Worm (Caenorhabditis elegans) whole organism, L3 larva: ENCODE measurements around the gene pei-1.

Source experiments
- ceh-16 ChIP-seq: sonication (generic microtip); optimal IDR thresholded peaks from 2 replicates; lab custom pipeline; 2017; ENCODE audit warnings: missing biosample characterization, missing genetic modification characterization
- egl-27 ChIP-seq: sonication (generic microtip); optimal IDR thresholded peaks from 4 replicates; lab custom pipeline; 2017; ENCODE audit warnings: missing biosample characterization, missing genetic modification reagents, missing genetic modification characterization
- fkh-2 ChIP-seq: fragments of 150-350 bp; optimal IDR thresholded peaks from 2 replicates; lab custom pipeline; 2014; ENCODE audit warnings: missing biosample characterization, missing genetic modification reagents, missing genetic modification characterization
- fos-1 ChIP-seq: fragments of 150-350 bp; optimal IDR thresholded peaks from 2 replicates; lab custom pipeline; 2014; ENCODE audit warnings: missing biosample characterization, missing genetic modification characterization
- jun-1 ChIP-seq: fragments of 150-350 bp; optimal IDR thresholded peaks from 2 replicates; lab custom pipeline; 2014; ENCODE audit warnings: missing biosample characterization, missing genetic modification reagents, missing genetic modification characterization
- lin-39 ChIP-seq: fragments of 150-350 bp; optimal IDR thresholded peaks from 2 replicates; lab custom pipeline; 2018; ENCODE audit warnings: missing biosample characterization, missing genetic modification reagents, missing genetic modification characterization
- nfya-1 ChIP-seq: sonication (generic microtip); optimal IDR thresholded peaks from 2 replicates; lab custom pipeline; 2017; ENCODE audit warnings: missing genetic modification characterization, mild to moderate bottlenecking, missing compliant biosample characterization, antibody characterized with exemption, moderate library complexity; ENCODE audit not compliant: insufficient read depth
- nhr-28 ChIP-seq: fragments of 150-350 bp; optimal IDR thresholded peaks from 2 replicates; lab custom pipeline; 2014; ENCODE audit warnings: missing biosample characterization, missing genetic modification characterization
- nhr-76 ChIP-seq: fragments of 150-350 bp; sonication (generic microtip); optimal IDR thresholded peaks from 5 replicates; lab custom pipeline; 2014; ENCODE audit warnings: missing biosample characterization, missing genetic modification characterization
- pha-4 ChIP-seq: fragments of 150-350 bp; optimal IDR thresholded peaks from 2 replicates; lab custom pipeline; 2014; ENCODE audit warnings: missing biosample characterization, missing genetic modification reagents, missing genetic modification characterization
- pqm-1 ChIP-seq: fragments of 150-350 bp; optimal IDR thresholded peaks from 2 replicates; lab custom pipeline; 2017; ENCODE audit warnings: missing biosample characterization, missing genetic modification characterization, inconsistent platforms
- unc-62 ChIP-seq: fragments of 150-350 bp; sonication (generic microtip); optimal IDR thresholded peaks from 4 replicates; lab custom pipeline; 2014; ENCODE audit warnings: missing biosample characterization, missing genetic modification reagents, missing genetic modification characterization

ce11 chrIV:9632094-9632493 lies 39.8 kb upstream of the pei-1 start:
- TF ChIP-seq fos-1 (tag; lab: Kevin White, UChicago) = no peak
- no peak for TF ChIP-seq nhr-76 (tag; lab: Kevin White, UChicago)
- no peak for TF ChIP-seq pqm-1 (tag; lab: Kevin White, UChicago)
- TF ChIP-seq unc-62 (GFP tag; lab: Kevin White, UChicago) = no peak
- no peak for TF ChIP-seq ceh-16 (tag; lab: Kevin White, UChicago)
- TF ChIP-seq nhr-28 = no peak
- no peak for TF ChIP-seq fkh-2 (tag; lab: Kevin White, UChicago)
- TF ChIP-seq lin-39 (tag; lab: Kevin White, UChicago) = no peak
- TF ChIP-seq egl-27 (tag; lab: Kevin White, UChicago) = no peak
- no peak for TF ChIP-seq nfya-1 (tag; lab: Kevin White, UChicago)
- no peak for TF ChIP-seq pha-4 (tag; lab: Kevin White, UChicago)
- TF ChIP-seq jun-1 (tag; lab: Kevin White, UChicago) = no peak
